Fruit fly (Drosophila melanogaster): ENCODE results near the gene CG42688.

CG42688 gene

dm6 chr2L:19196443-19197044, 13.9 kb upstream of the CG42688 start (continued):
- TF ChIP-seq CG8319 (GFP tag; optimal IDR thresholded peaks at IDR 0.05) (peak; percentile 79), CG9139 (GFP tag; optimal IDR thresholded peaks at IDR 0.05) (peak; percentile 80), lz (GFP tag; optimal IDR thresholded peaks at IDR 0.05) (peak; percentile 87), spab (GFP tag; optimal IDR thresholded peaks at IDR 0.05) (peak; percentile 88), ss (GFP tag; optimal IDR thresholded peaks at IDR 0.05) (peak; percentile 82 to 86), CG6792 (GFP tag; optimal IDR thresholded peaks at IDR 0.05) (peak; percentile 87), fd85E (GFP tag; optimal IDR thresholded peaks at IDR 0.05) (peak; percentile 17), CG8119 (GFP tag; IDR thresholded peaks at IDR 0.05) (peak; percentile 69; the same call in 2 of the 3 replicates), topi (GFP tag; optimal IDR thresholded peaks at IDR 0.05) (peak; percentile 83), Smox (GFP tag; optimal IDR thresholded peaks at IDR 0.05) (peak; percentile 83), CG6808 (GFP tag; optimal IDR thresholded peaks at IDR 0.05) (peak; percentile 86), CG11902 (GFP tag; optimal IDR thresholded peaks at IDR 0.05) (peak; percentile 74), fkh (GFP tag; optimal IDR thresholded peaks at IDR 0.05) (no peak), Eip93F (GFP tag; optimal IDR thresholded peaks at IDR 0.05) (peak; percentile 48), CG8632 (GFP tag; optimal IDR thresholded peaks at IDR 0.05) (peak; percentile 82), Met (GFP tag; optimal IDR thresholded peaks at IDR 0.05) (peak; percentile 90), CG32006 (GFP tag; optimal IDR thresholded peaks at IDR 0.05) (peak; percentile 47), acj6 (GFP tag; optimal IDR thresholded peaks at IDR 0.05) (peak; percentile 82), eg (GFP tag; IDR thresholded peaks at IDR 0.05) (peak; percentile 77), CG6854 (GFP tag; optimal IDR thresholded peaks at IDR 0.05) (peak; percentile 58), Eip75B (GFP tag; optimal IDR thresholded peaks at IDR 0.05) (peak; percentile 85), vri (GFP tag; optimal IDR thresholded peaks at IDR 0.05) (peak; percentile 83), Blimp-1 (GFP tag; optimal IDR thresholded peaks at IDR 0.05) (peak; percentile 66), CG11762 (GFP tag; optimal IDR thresholded peaks at IDR 0.05; ENCODE audit: insufficient read depth) (peak; percentile 74), CG3919 (GFP tag; optimal IDR thresholded peaks at IDR 0.05) (peak; percentile 83), esn (GFP tag; optimal IDR thresholded peaks at IDR 0.05) (peak; percentile 90), salr (GFP tag; optimal IDR thresholded peaks at IDR 0.05) (peak; percentile 58 to 85), achi (GFP tag; optimal IDR thresholded peaks at IDR 0.05) (peak; percentile 84), dac (GFP tag; optimal IDR thresholded peaks at IDR 0.05) (no peak)

dm6 chr2L:19193703-19194102, 11.1 kb upstream of the CG42688 start:
- no peak for TF ChIP-seq fkh (GFP tag; optimal IDR thresholded peaks at IDR 0.05)
- peak; percentile 19 for TF ChIP-seq CG9139 (GFP tag; optimal IDR thresholded peaks at IDR 0.05)
- TF ChIP-seq Met (GFP tag; optimal IDR thresholded peaks at IDR 0.05) = peak; percentile 45
- TF ChIP-seq Hr4 (GFP tag; optimal IDR thresholded peaks at IDR 0.05) = peak; percentile 89
- peak; percentile 53 for TF ChIP-seq dac (GFP tag; optimal IDR thresholded peaks at IDR 0.05)
- TF ChIP-seq CG31627 (GFP tag; optimal IDR thresholded peaks at IDR 0.05) = peak; percentile 27
- no peak for TF ChIP-seq fd85E (GFP tag; optimal IDR thresholded peaks at IDR 0.05)
- peak; percentile 33 for TF ChIP-seq CG34406 (GFP tag; optimal IDR thresholded peaks at IDR 0.05)
- TF ChIP-seq CG1621 (tag; optimal IDR thresholded peaks at IDR 0.05) = peak; percentile 37
- peak; percentile 89 for TF ChIP-seq eg (GFP tag; IDR thresholded peaks at IDR 0.05)
- TF ChIP-seq CG6163 (GFP tag; IDR thresholded peaks at IDR 0.05) = peak; percentile 90
- TF ChIP-seq CG6854 (GFP tag; optimal IDR thresholded peaks at IDR 0.05) = no peak
- peak; percentile 71 for TF ChIP-seq net (GFP tag; optimal IDR thresholded peaks at IDR 0.05)
- TF ChIP-seq CG10669 (GFP tag; optimal IDR thresholded peaks at IDR 0.05) = peak; percentile 42
- TF ChIP-seq Hr39 (GFP tag; optimal IDR thresholded peaks at IDR 0.05) = peak; percentile 40
- TF ChIP-seq CG15336 (GFP tag; IDR thresholded peaks at IDR 0.05) = peak; percentile 79
- no peak for TF ChIP-seq CG11902 (GFP tag; optimal IDR thresholded peaks at IDR 0.05)
- TF ChIP-seq CG4318 (GFP tag; optimal IDR thresholded peaks at IDR 0.05) = no peak
- TF ChIP-seq Eip78C (GFP tag) = peak; percentile 94
- peak; percentile 69 for TF ChIP-seq OdsH (GFP tag; optimal IDR thresholded peaks at IDR 0.05)
- peak; percentile 38 for TF ChIP-seq cyc (GFP tag; optimal IDR thresholded peaks at IDR 0.05)
- TF ChIP-seq fd59A (GFP tag; optimal IDR thresholded peaks at IDR 0.05) = peak; percentile 18
- TF ChIP-seq CG11294 (GFP tag; IDR thresholded peaks at IDR 0.05) = peak; percentile 57
- TF ChIP-seq esn (GFP tag; optimal IDR thresholded peaks at IDR 0.05) = peak; percentile 39
- TF ChIP-seq ss (GFP tag; optimal IDR thresholded peaks at IDR 0.05) = peak in 1 of 2 experiments; percentile 33
- peak; percentile 23 for TF ChIP-seq CG16779 (tag; optimal IDR thresholded peaks at IDR 0.05)
- no peak for TF ChIP-seq Eip93F (GFP tag; optimal IDR thresholded peaks at IDR 0.05)
- TF ChIP-seq CG6808 (GFP tag; optimal IDR thresholded peaks at IDR 0.05) = peak; percentile 39
- TF ChIP-seq Eip75B (GFP tag; optimal IDR thresholded peaks at IDR 0.05) = peak; percentile 64
- TF ChIP-seq CG3032 (tag; optimal IDR thresholded peaks at IDR 0.05) = peak; percentile 50
- no peak for TF ChIP-seq lz (GFP tag; optimal IDR thresholded peaks at IDR 0.05)
- peak; percentile 5 for TF ChIP-seq vri (GFP tag; optimal IDR thresholded peaks at IDR 0.05)
- TF ChIP-seq spab (GFP tag; optimal IDR thresholded peaks at IDR 0.05) = peak; percentile 29
- TF ChIP-seq CG11762 (GFP tag; optimal IDR thresholded peaks at IDR 0.05; ENCODE audit: insufficient read depth) = peak; percentile 45
- peak; percentile 23 for TF ChIP-seq Smox (GFP tag; optimal IDR thresholded peaks at IDR 0.05)
